Worm (Caenorhabditis elegans): ENCODE results near the gene ZK742.4.

The ZK742.4 gene

DNA sequence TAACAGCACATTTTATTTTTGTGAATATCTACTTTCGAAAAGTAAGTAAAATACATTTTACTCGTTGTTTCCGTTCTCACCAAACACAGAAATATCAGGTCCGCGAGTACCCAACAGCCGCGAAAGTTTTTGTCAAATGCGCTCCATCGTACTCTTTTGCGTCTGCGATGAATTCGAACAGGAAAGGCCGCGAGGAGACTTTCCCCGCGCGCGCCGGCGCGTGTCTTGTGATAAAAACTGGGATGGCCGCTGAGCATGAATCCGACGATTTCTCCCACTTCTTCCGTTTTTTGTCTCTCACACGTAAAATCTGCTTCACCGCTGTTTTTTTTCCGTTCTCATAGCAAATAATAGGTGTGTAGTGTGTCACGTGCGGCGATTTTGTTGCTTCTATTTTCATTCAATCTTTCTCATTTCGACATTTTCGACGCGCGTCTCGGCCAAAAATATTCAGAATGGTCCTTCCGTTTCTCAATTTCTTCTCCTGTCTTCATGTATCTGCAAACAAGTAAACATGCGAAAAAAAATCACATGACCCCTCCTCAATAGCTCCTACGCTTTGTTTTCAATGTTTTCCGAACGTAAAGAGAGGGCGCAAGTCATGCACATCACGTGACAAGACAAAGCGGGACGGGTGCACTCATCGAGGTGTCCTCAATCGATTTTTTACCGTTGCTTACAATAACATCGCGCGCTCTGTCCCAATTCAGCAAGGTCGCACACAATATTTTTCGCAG, 7.4 kb downstream of the ZK742.4 start, which contains the start of gene uvs-1 (continued):
- TF ChIP-seq ama-1 (optimal IDR thresholded peaks at IDR 0.05) (no peak), Y105C5A.15 (GFP tag; IDR thresholded peaks at IDR 0.05) (no peak), nhr-42 (GFP tag; IDR thresholded peaks at IDR 0.05) (no peak), F37D6.2 (tag; optimal IDR thresholded peaks at IDR 0.05) (no peak), nhr-41 (GFP tag; IDR thresholded peaks at IDR 0.05) (no peak), egl-27 (tag; optimal IDR thresholded peaks at IDR 0.05) (no peak), nhr-237 (tag; optimal IDR thresholded peaks at IDR 0.05) (no peak), daf-12 (tag; optimal IDR thresholded peaks at IDR 0.05) (no peak), T20F7.1 (GFP tag; optimal IDR thresholded peaks at IDR 0.05) (no peak), ztf-7 (tag; optimal IDR thresholded peaks at IDR 0.05) (no peak), sdz-12 (GFP tag; optimal IDR thresholded peaks at IDR 0.05) (no peak), gei-8 (GFP tag; optimal IDR thresholded peaks at IDR 0.05) (no peak), zip-2 (tag; optimal IDR thresholded peaks at IDR 0.05) (no peak), nhr-11 (tag; optimal IDR thresholded peaks at IDR 0.05) (peak; percentile 40), ceh-62 (tag; optimal IDR thresholded peaks at IDR 0.05) (no peak), dmd-8 (GFP tag; IDR thresholded peaks at IDR 0.05) (no peak), dve-1 (tag; optimal IDR thresholded peaks at IDR 0.05; ENCODE audit: insufficient read depth) (no peak), ceh-28 (tag; optimal IDR thresholded peaks at IDR 0.05) (peak; percentile 9), F44E2.7 (GFP tag; IDR thresholded peaks at IDR 0.05) (no peak), fos-1 (tag; optimal IDR thresholded peaks at IDR 0.05) (no peak), ctbp-1 (GFP tag; IDR thresholded peaks at IDR 0.05) (no peak), hlh-11 (tag; optimal IDR thresholded peaks at IDR 0.05) (peak; percentile 51), set-16 (GFP tag; IDR thresholded peaks at IDR 0.05) (no peak), mes-2 (tag; optimal IDR thresholded peaks at IDR 0.05; ENCODE audit: poor library complexity, severe bottlenecking) (peak; percentile 14), F26F4.8 (GFP tag; conservative IDR thresholded peaks at IDR 0.05) (no peak), cey-2 (tag; optimal IDR thresholded peaks at IDR 0.05; ENCODE audit: borderline replicate concordance, insufficient read depth) (no peak), daf-16 (GFP tag; optimal IDR thresholded peaks at IDR 0.05) (peak in 1 of 2 experiments; percentile 69), daf-16 (tag; optimal IDR thresholded peaks at IDR 0.05) (peak; percentile 81), mxl-2 (GFP tag; conservative IDR thresholded peaks at IDR 0.05) (no peak), skn-1 (tag; optimal IDR thresholded peaks at IDR 0.05) (no peak), T26A8.4 (GFP tag; IDR thresholded peaks at IDR 0.05) (no peak), lin-39 (tag; optimal IDR thresholded peaks at IDR 0.05) (no peak), fkh-10 (GFP tag; optimal IDR thresholded peaks at IDR 0.05) (peak; percentile 8), unc-130 (GFP tag; optimal IDR thresholded peaks at IDR 0.05) (no peak), dpl-1 (GFP tag; optimal IDR thresholded peaks at IDR 0.05) (peak; percentile 50), spr-1 (tag; optimal IDR thresholded peaks at IDR 0.05) (no peak), duxl-1 (tag; optimal IDR thresholded peaks at IDR 0.05; ENCODE audit: poor library complexity) (peak; percentile 12), madf-9 (GFP tag; conservative IDR thresholded peaks at IDR 0.05) (no peak), nhr-77 (tag; optimal IDR thresholded peaks at IDR 0.05) (peak; percentile 39), lim-7 (GFP tag; IDR thresholded peaks at IDR 0.05) (no peak), lin-29 (GFP tag; IDR thresholded peaks at IDR 0.05) (no peak), Y5F2A.4 (GFP tag; optimal IDR thresholded peaks at IDR 0.05) (no peak), tag-97 (GFP tag; IDR thresholded peaks at IDR 0.05) (no peak), mxl-3 (GFP tag; optimal IDR thresholded peaks at IDR 0.05) (peak; percentile 66), nhr-76 (tag; optimal IDR thresholded peaks at IDR 0.05) (no peak), pha-4 (GFP tag; IDR thresholded peaks at IDR 0.05) (no peak), pha-4 (tag; optimal IDR thresholded peaks at IDR 0.05) (peak; percentile 76), dmd-6 (GFP tag; IDR thresholded peaks at IDR 0.05) (no peak), hmg-1.1 (GFP tag; IDR thresholded peaks at IDR 0.05) (peak; percentile 38; the same call in 1 of the 2 replicates), ZK546.5 (tag; optimal IDR thresholded peaks at IDR 0.05) (no peak), nhr-25 (tag; optimal IDR thresholded peaks at IDR 0.05; ENCODE audit: borderline replicate concordance, insufficient read depth) (no peak)
